Fruit fly (Drosophila melanogaster) whole organism, prepupa: ENCODE measurements around the gene Nprl2.

Experiments
- CG10631 ChIP-seq: fragments of 200-800 bp; sonication (Bioruptor generic); optimal IDR thresholded peaks from 2 replicates; lab custom pipeline; 2016; ENCODE audit warnings: missing biosample characterization, missing genetic modification characterization
- CG11902 ChIP-seq: fragments of 200-800 bp; sonication (Bioruptor generic); optimal IDR thresholded peaks from 3 replicates; lab custom pipeline; 2016; ENCODE audit warnings: missing biosample characterization, missing genetic modification characterization
- CG4318 ChIP-seq: fragments of 200-800 bp; sonication (Bioruptor generic); optimal IDR thresholded peaks from 3 replicates; lab custom pipeline; 2017; ENCODE audit warnings: missing biosample characterization, mild to moderate bottlenecking, missing genetic modification characterization
- achi ChIP-seq: fragments of 200-800 bp; sonication (Bioruptor generic); optimal IDR thresholded peaks from 3 replicates; lab custom pipeline; 2016; ENCODE audit warnings: missing biosample characterization, missing genetic modification characterization
- acj6 ChIP-seq: fragments of 200-800 bp; sonication (Bioruptor generic); optimal IDR thresholded peaks from 3 replicates; lab custom pipeline; 2016; ENCODE audit warnings: missing biosample characterization, missing genetic modification characterization
- net ChIP-seq: fragments of 200-800 bp; sonication (Bioruptor generic); optimal IDR thresholded peaks from 3 replicates; lab custom pipeline; 2016; ENCODE audit warnings: missing biosample characterization, missing genetic modification characterization
- salr ChIP-seq, 2 experiments: fragments of 200-800 bp; sonication (Bioruptor generic); optimal IDR thresholded peaks; 3 replicates each; lab custom pipeline; 2016 to 2018; ENCODE audit warnings: missing biosample characterization in 2 of 2, missing genetic modification characterization in 2 of 2, mild to moderate bottlenecking in 1 of 2
- ss ChIP-seq, 2 experiments: fragments of 200-800 bp; sonication (Bioruptor generic); optimal IDR thresholded peaks; 2 replicates in 1 of 2; 3 replicates in 1 of 2; lab custom pipeline; 2017 to 2018; ENCODE audit warnings: mild to moderate bottlenecking in 2 of 2, missing biosample characterization in 2 of 2, missing genetic modification characterization in 2 of 2, moderate library complexity in 1 of 2

- TF ChIP-seq CG10631 = peak; percentile 77
- TF ChIP-seq ss (GFP tag; optimal IDR thresholded peaks at IDR 0.05; lab: Kevin White, UChicago) = no peak
- TF ChIP-seq acj6 (GFP tag; lab: Kevin White, UChicago) = peak; percentile 70
- peak; percentile 74 for TF ChIP-seq achi (GFP tag; lab: Kevin White, UChicago)
- peak in 1 of 2 experiments; percentile 77 for TF ChIP-seq salr (GFP tag; optimal IDR thresholded peaks at IDR 0.05; lab: Kevin White, UChicago)
- TF ChIP-seq CG4318 (GFP tag; lab: Kevin White, UChicago) = peak; percentile 77
- peak; percentile 62 for TF ChIP-seq net (GFP tag; lab: Kevin White, UChicago)
- no peak for TF ChIP-seq CG11902
Measured at dm6 chrX:16834259-16834658, 49.9 kb downstream of the Nprl2 start.
